Worm (Caenorhabditis elegans) whole organism, L4 larva: ENCODE results near the gene C50F4.12.

Experiments
- D1046.2 ChIP-seq: fragments of 200-800 bp; sonication (Bioruptor generic); IDR thresholded peaks from 2 replicates; pipeline ENCODE4 v1.3.6; 2022; ENCODE audit warnings: missing genetic modification characterization, missing compliant biosample characterization
- F10B5.3 ChIP-seq: sonication (generic microtip); optimal IDR thresholded peaks from 2 replicates; lab custom pipeline; 2016; ENCODE audit warnings: mild to moderate bottlenecking, missing genetic modification characterization, missing compliant biosample characterization
- T26A8.4 ChIP-seq: fragments of 200-800 bp; sonication (Bioruptor generic); IDR thresholded peaks from 2 replicates; pipeline ENCODE4 v1.3.6; 2022; ENCODE audit warnings: missing genetic modification characterization, missing compliant biosample characterization
- Y105C5A.15 ChIP-seq: fragments of 200-800 bp; sonication (Bioruptor generic); IDR thresholded peaks from 2 replicates; pipeline ENCODE4 v1.3.6; 2022; ENCODE audit warnings: missing genetic modification characterization, missing compliant biosample characterization
- Y48G9A.11 ChIP-seq: fragments of 200-800 bp; sonication (Bioruptor generic); IDR thresholded peaks from 2 replicates; pipeline ENCODE4 v1.3.6; 2022; ENCODE audit warnings: missing genetic modification reagents, missing genetic modification characterization, missing compliant biosample characterization
- ZK337.2 ChIP-seq: fragments of 200-800 bp; sonication (Bioruptor generic); IDR thresholded peaks from 2 replicates; pipeline ENCODE4 v1.3.6; 2022; ENCODE audit warnings: missing genetic modification reagents, missing genetic modification characterization, missing compliant biosample characterization
- attf-4 ChIP-seq: sonication (generic microtip); optimal IDR thresholded peaks from 3 replicates; lab custom pipeline; 2017; ENCODE audit warnings: missing biosample characterization, missing genetic modification characterization
- ceh-20 ChIP-seq: fragments of 200-800 bp; sonication (Bioruptor generic); IDR thresholded peaks from 2 replicates; pipeline ENCODE4 v1.3.6; 2022; ENCODE audit warnings: missing genetic modification reagents, missing genetic modification characterization, missing compliant biosample characterization
- ceh-28 ChIP-seq: fragments of 150-350 bp; optimal IDR thresholded peaks from 2 replicates; lab custom pipeline; 2014; ENCODE audit warnings: missing biosample characterization, missing genetic modification reagents, missing genetic modification characterization
- ceh-32 ChIP-seq: sonication (generic microtip); optimal IDR thresholded peaks from 2 replicates; lab custom pipeline; 2016; ENCODE audit warnings: mild to moderate bottlenecking, missing genetic modification characterization, missing compliant biosample characterization; ENCODE audit not compliant: poor library complexity
- ceh-62 ChIP-seq: sonication (generic microtip); optimal IDR thresholded peaks from 2 replicates; lab custom pipeline; 2017; ENCODE audit warnings: missing biosample characterization, missing genetic modification characterization
- cey-2 ChIP-seq: sonication (generic microtip); optimal IDR thresholded peaks from 3 replicates; lab custom pipeline; 2017; ENCODE audit warnings: missing genetic modification characterization, mild to moderate bottlenecking, missing compliant biosample characterization, antibody characterized with exemption, borderline replicate concordance; ENCODE audit not compliant: insufficient read depth
- daf-12 ChIP-seq: fragments of 150-350 bp; optimal IDR thresholded peaks from 2 replicates; lab custom pipeline; 2014; ENCODE audit warnings: missing biosample characterization, missing genetic modification reagents, missing genetic modification characterization
- daf-16 ChIP-seq, 3 experiments: sonication (generic microtip); optimal IDR thresholded peaks; 2 replicates each; lab custom pipeline; 2016 to 2017; ENCODE audit warnings: missing genetic modification characterization in 3 of 3, missing genetic modification reagents in 3 of 3, mild to moderate bottlenecking in 2 of 3, missing compliant biosample characterization in 2 of 3, missing biosample characterization in 1 of 3, moderate library complexity in 1 of 3
- daf-19 ChIP-seq: fragments of 200-800 bp; sonication (Bioruptor generic); conservative IDR thresholded peaks from 2 replicates; pipeline ENCODE4 v1.3.6; 2022; ENCODE audit warnings: missing genetic modification characterization, missing compliant biosample characterization
- dmd-6 ChIP-seq: fragments of 200-800 bp; sonication (Bioruptor generic); IDR thresholded peaks from 2 replicates; pipeline ENCODE4 v1.3.6; 2022; ENCODE audit warnings: missing genetic modification reagents, missing genetic modification characterization, missing compliant biosample characterization
- dve-1 ChIP-seq: sonication (generic microtip); optimal IDR thresholded peaks from 2 replicates; lab custom pipeline; 2017; ENCODE audit warnings: antibody characterized with exemption, mild to moderate bottlenecking, missing genetic modification characterization, missing compliant biosample characterization; ENCODE audit not compliant: insufficient read depth
- egl-43 ChIP-seq: fragments of 200-800 bp; sonication (Bioruptor generic); IDR thresholded peaks from 2 replicates; pipeline ENCODE4 v1.3.6; 2022; ENCODE audit warnings: missing genetic modification reagents, missing genetic modification characterization, missing compliant biosample characterization
- fos-1 ChIP-seq: fragments of 150-350 bp; optimal IDR thresholded peaks from 2 replicates; lab custom pipeline; 2014; ENCODE audit warnings: missing biosample characterization, missing genetic modification characterization
- hif-1 ChIP-seq, 2 experiments: sonication (generic microtip); optimal IDR thresholded peaks; 2 replicates each; lab custom pipeline; 2016 to 2017; ENCODE audit warnings: missing compliant biosample characterization in 2 of 2, missing genetic modification characterization in 2 of 2, missing genetic modification reagents in 2 of 2, missing genotype in 2 of 2, mild to moderate bottlenecking in 1 of 2
- hlh-11 ChIP-seq: fragments of 200-800 bp; sonication (Bioruptor generic); optimal IDR thresholded peaks from 2 replicates; lab custom pipeline; 2018; ENCODE audit warnings: mild to moderate bottlenecking, missing genetic modification characterization, missing compliant biosample characterization
- hmg-1.1 ChIP-seq: fragments of 200-800 bp; sonication (Bioruptor generic); IDR thresholded peaks from 2 replicates; pipeline ENCODE4 v1.3.6; 2022; ENCODE audit warnings: missing genetic modification reagents, missing genetic modification characterization, missing compliant biosample characterization
- lin-13 ChIP-seq: fragments of 150-350 bp; optimal IDR thresholded peaks from 2 replicates; lab custom pipeline; 2014; ENCODE audit warnings: missing biosample characterization, missing genetic modification reagents, missing genetic modification characterization
- lin-29 ChIP-seq: fragments of 200-800 bp; sonication (Bioruptor generic); IDR thresholded peaks from 2 replicates; pipeline ENCODE4 v1.3.6; 2022; ENCODE audit warnings: missing genetic modification reagents, missing genetic modification characterization, missing compliant biosample characterization
- mes-2 ChIP-seq: sonication (generic microtip); optimal IDR thresholded peaks from 2 replicates; lab custom pipeline; 2016; ENCODE audit warnings: missing genotype, mild to moderate bottlenecking, missing genetic modification characterization, missing compliant biosample characterization; ENCODE audit not compliant: poor library complexity, severe bottlenecking
- nhr-25 ChIP-seq: sonication (generic microtip); optimal IDR thresholded peaks from 2 replicates; lab custom pipeline; 2017; ENCODE audit warnings: missing genetic modification characterization, mild to moderate bottlenecking, missing compliant biosample characterization, antibody characterized with exemption, moderate library complexity, borderline replicate concordance; ENCODE audit not compliant: insufficient read depth
- nhr-28 ChIP-seq: fragments of 150-350 bp; optimal IDR thresholded peaks from 2 replicates; lab custom pipeline; 2014; ENCODE audit warnings: missing biosample characterization, missing genetic modification characterization
- nhr-6 ChIP-seq: fragments of 150-350 bp; optimal IDR thresholded peaks from 2 replicates; lab custom pipeline; 2014; ENCODE audit warnings: missing biosample characterization, missing genetic modification characterization
- nhr-77 ChIP-seq: fragments of 150-350 bp; optimal IDR thresholded peaks from 2 replicates; lab custom pipeline; 2014; ENCODE audit warnings: missing biosample characterization, missing genetic modification characterization
- pqm-1 ChIP-seq: sonication (generic microtip); optimal IDR thresholded peaks from 2 replicates; lab custom pipeline; 2017; ENCODE audit warnings: missing biosample characterization, missing genetic modification characterization
- saeg-2 ChIP-seq: fragments of 200-800 bp; sonication (Bioruptor generic); IDR thresholded peaks from 2 replicates; pipeline ENCODE4 v1.3.6; 2022; ENCODE audit warnings: missing genetic modification reagents, missing genetic modification characterization, missing compliant biosample characterization
- sdz-12 ChIP-seq: fragments of 200-800 bp; sonication (Bioruptor generic); optimal IDR thresholded peaks from 2 replicates; lab custom pipeline; 2018; ENCODE audit warnings: mild to moderate bottlenecking, missing genetic modification characterization, missing compliant biosample characterization
- snpc-4 ChIP-seq: fragments of 150-350 bp; optimal IDR thresholded peaks from 2 replicates; lab custom pipeline; 2014; ENCODE audit warnings: missing biosample characterization, missing genetic modification characterization
- tag-97 ChIP-seq: fragments of 200-800 bp; sonication (Bioruptor generic); IDR thresholded peaks from 2 replicates; pipeline ENCODE4 v1.3.6; 2022; ENCODE audit warnings: missing genetic modification characterization, missing compliant biosample characterization
- tra-1 ChIP-seq: fragments of 200-800 bp; sonication (Bioruptor generic); IDR thresholded peaks from 2 replicates; pipeline ENCODE4 v1.3.6; 2022; ENCODE audit warnings: missing genetic modification reagents, missing genetic modification characterization, missing compliant biosample characterization
- unc-130 ChIP-seq: sonication (generic microtip); optimal IDR thresholded peaks from 2 replicates; lab custom pipeline; 2016; ENCODE audit warnings: missing genetic modification reagents, missing genetic modification characterization, missing compliant biosample characterization
- unc-39 ChIP-seq: sonication (generic microtip); optimal IDR thresholded peaks from 2 replicates; lab custom pipeline; 2017; ENCODE audit warnings: missing biosample characterization, missing genetic modification characterization
- vab-7 ChIP-seq: fragments of 200-800 bp; sonication (Bioruptor generic); IDR thresholded peaks from 2 replicates; pipeline ENCODE4 v1.3.6; 2022; ENCODE audit warnings: missing genetic modification reagents, missing genetic modification characterization, missing compliant biosample characterization
- zip-11 ChIP-seq: fragments of 200-800 bp; sonication (Bioruptor generic); IDR thresholded peaks from 2 replicates; pipeline ENCODE4 v1.3.6; 2022; ENCODE audit warnings: missing genetic modification characterization, missing compliant biosample characterization
- ztf-11 ChIP-seq: fragments of 150-350 bp; optimal IDR thresholded peaks from 2 replicates; lab custom pipeline; 2014; ENCODE audit warnings: missing biosample characterization, missing genetic modification characterization

Gene C50F4.12

ce11 chrV:9500826-9501451, 38.6 kb downstream of the C50F4.12 start, which contains the start of gene swt-5:
Gene swt-5, plus strand, starts transcription at chrV:9501401.
- no peak for TF ChIP-seq F10B5.3
- no peak for TF ChIP-seq cey-2 (tag; lab: Kevin White, UChicago)
- no peak for TF ChIP-seq nhr-77
- no peak for TF ChIP-seq nhr-25 (tag; lab: Kevin White, UChicago)
- TF ChIP-seq hmg-1.1 (GFP tag; lab: Robert Waterston, UW): no peak
- TF ChIP-seq zip-11 (GFP tag; lab: Robert Waterston, UW): no peak
- TF ChIP-seq sdz-12 (GFP tag; lab: Kevin White, UChicago): no peak
- no peak for TF ChIP-seq daf-19
- TF ChIP-seq unc-130 (GFP tag; lab: Kevin White, UChicago): no peak
- TF ChIP-seq attf-4 (tag; lab: Kevin White, UChicago): no peak
- TF ChIP-seq tag-97 (GFP tag; lab: Robert Waterston, UW): no peak
- TF ChIP-seq unc-39: no peak

ce11 chrV:9499295-9499694, 40.2 kb downstream of the C50F4.12 start:
- TF ChIP-seq unc-130 (GFP tag; lab: Kevin White, UChicago) (no peak), ceh-62 (tag; lab: Kevin White, UChicago) (no peak), attf-4 (tag; lab: Kevin White, UChicago) (no peak), snpc-4 (no peak), Y48G9A.11 (no peak), ceh-20 (no peak), hif-1 (tag; optimal IDR thresholded peaks at IDR 0.05; lab: Kevin White, UChicago) (no peak), ztf-11 (no peak), T26A8.4 (no peak), fos-1 (tag; lab: Kevin White, UChicago) (no peak), Y105C5A.15 (GFP tag; lab: Robert Waterston, UW) (no peak)

- peak in 1 of 2 experiments; percentile 37 for TF ChIP-seq daf-16 (GFP tag; optimal IDR thresholded peaks at IDR 0.05; lab: Kevin White, UChicago)
- no peak for TF ChIP-seq daf-16 (tag; optimal IDR thresholded peaks at IDR 0.05; lab: Kevin White, UChicago)
- TF ChIP-seq saeg-2: no peak
- no peak for TF ChIP-seq mes-2 (tag; lab: Kevin White, UChicago)
- TF ChIP-seq Y105C5A.15 (GFP tag; lab: Robert Waterston, UW): no peak
- no peak for TF ChIP-seq tra-1 (GFP tag; lab: Robert Waterston, UW)
- no peak for TF ChIP-seq D1046.2 (GFP tag; lab: Robert Waterston, UW)
These were observed 42.8 kb downstream of the C50F4.12 start, which contains the start of gene gsnl-1 for ce11 chrV:9496742-9497141. Gene gsnl-1, plus strand, starts transcription at chrV:9497042.

- TF ChIP-seq attf-4 (tag; lab: Kevin White, UChicago) (no peak), dmd-6 (GFP tag; lab: Robert Waterston, UW) (peak; percentile 68), saeg-2 (no peak), daf-16 (GFP tag; optimal IDR thresholded peaks at IDR 0.05; lab: Kevin White, UChicago) (no peak), daf-16 (tag; optimal IDR thresholded peaks at IDR 0.05; lab: Kevin White, UChicago) (peak; percentile 26), egl-43 (GFP tag; lab: Robert Waterston, UW) (no peak), daf-12 (no peak), lin-13 (no peak), dve-1 (tag; lab: Kevin White, UChicago) (peak; percentile 56), lin-29 (GFP tag; lab: Robert Waterston, UW) (no peak), ceh-28 (tag; lab: Kevin White, UChicago) (no peak), pqm-1 (tag; lab: Kevin White, UChicago) (peak; percentile 19), nhr-28 (tag; lab: Kevin White, UChicago) (peak; percentile 26), cey-2 (tag; lab: Kevin White, UChicago) (no peak), sdz-12 (GFP tag; lab: Kevin White, UChicago) (no peak), ceh-32 (tag; lab: Kevin White, UChicago) (no peak), unc-39 (no peak), ZK337.2 (GFP tag; lab: Robert Waterston, UW) (no peak), vab-7 (GFP tag; lab: Robert Waterston, UW) (no peak), hlh-11 (tag; lab: Kevin White, UChicago) (peak; percentile 35), nhr-6 (tag; lab: Kevin White, UChicago) (no peak)
These were observed 47.1 kb downstream of the C50F4.12 start for ce11 chrV:9492460-9492859.
